Worm (Caenorhabditis elegans) whole organism, L1 larva: ENCODE results near the gene F21C10.5.

Experiments used
- C04F5.9 ChIP-seq: sonication (generic microtip); optimal IDR thresholded peaks from 2 replicates; lab custom pipeline; 2016; ENCODE audit warnings: missing genetic modification characterization, missing compliant biosample characterization
- C16A3.4 ChIP-seq: fragments of 150-350 bp; optimal IDR thresholded peaks from 2 replicates; lab custom pipeline; 2014; ENCODE audit warnings: missing biosample characterization, missing genetic modification characterization
- F16B12.6 ChIP-seq: fragments of 150-350 bp; optimal IDR thresholded peaks from 2 replicates; lab custom pipeline; 2014; ENCODE audit warnings: missing biosample characterization, missing genetic modification characterization
- alr-1 ChIP-seq: fragments of 200-800 bp; sonication (Bioruptor generic); optimal IDR thresholded peaks from 2 replicates; lab custom pipeline; 2018; ENCODE audit warnings: borderline replicate concordance, mild to moderate bottlenecking, missing genetic modification characterization, missing compliant biosample characterization
- aly-2 ChIP-seq: fragments of 150-350 bp; optimal IDR thresholded peaks from 2 replicates; lab custom pipeline; 2014; ENCODE audit warnings: missing biosample characterization, missing genetic modification characterization
- ama-1 ChIP-seq: fragments of 150-350 bp; optimal IDR thresholded peaks from 2 replicates; lab custom pipeline; 2014
- ceh-63 ChIP-seq: fragments of 200-800 bp; sonication (Bioruptor generic); optimal IDR thresholded peaks from 2 replicates; lab custom pipeline; 2018; ENCODE audit warnings: mild to moderate bottlenecking, missing genetic modification characterization, missing compliant biosample characterization
- ceh-82 ChIP-seq, 3 experiments: fragments of 150-350 bp in 1 of 3; sonication (generic microtip) in 2 of 3; optimal IDR thresholded peaks; 2 replicates each; lab custom pipeline; 2014 to 2017; ENCODE audit warnings: missing biosample characterization in 3 of 3, missing genetic modification characterization in 3 of 3
- ces-1 ChIP-seq: fragments of 150-350 bp; optimal IDR thresholded peaks from 2 replicates; lab custom pipeline; 2014; ENCODE audit warnings: missing biosample characterization, missing genetic modification reagents, missing genetic modification characterization
- dpl-1 ChIP-seq, 3 experiments: fragments of 150-350 bp in 2 of 3; sonication (generic microtip) in 1 of 3; optimal IDR thresholded peaks; 2 replicates each; lab custom pipeline; 2014 to 2017; ENCODE audit warnings: missing biosample characterization in 3 of 3, missing genetic modification characterization in 3 of 3, missing genetic modification reagents in 3 of 3
- efl-1 ChIP-seq, 4 experiments: fragments of 150-350 bp; optimal IDR thresholded peaks in 3 of 4; peaks in 1 of 4; 1 replicate in 1 of 4; 2 replicates in 3 of 4; lab custom pipeline; 2014; ENCODE audit warnings: missing biosample characterization in 2 of 4, missing genetic modification characterization in 2 of 4, missing genetic modification reagents in 2 of 4
- efl-3 ChIP-seq: fragments of 200-800 bp; sonication (Bioruptor generic); optimal IDR thresholded peaks from 2 replicates; lab custom pipeline; 2018; ENCODE audit warnings: mild to moderate bottlenecking, missing genetic modification characterization, missing compliant biosample characterization
- egl-13 ChIP-seq: sonication (generic microtip); optimal IDR thresholded peaks from 2 replicates; lab custom pipeline; 2016; ENCODE audit warnings: missing genotype, missing genetic modification reagents, missing genetic modification characterization, missing compliant biosample characterization
- elt-2 ChIP-seq: sonication (generic microtip); optimal IDR thresholded peaks from 2 replicates; lab custom pipeline; 2016; ENCODE audit warnings: missing genetic modification characterization, mild to moderate bottlenecking, inconsistent platforms, missing compliant biosample characterization, missing genetic modification reagents
- fkh-10 ChIP-seq: sonication (generic microtip); optimal IDR thresholded peaks from 2 replicates; lab custom pipeline; 2017; ENCODE audit warnings: missing biosample characterization, missing genetic modification reagents, missing genetic modification characterization
- fkh-4 ChIP-seq: sonication (generic microtip); optimal IDR thresholded peaks from 2 replicates; lab custom pipeline; 2016; ENCODE audit warnings: missing compliant biosample characterization, missing genetic modification characterization, borderline replicate concordance
- fos-1 ChIP-seq: fragments of 150-350 bp; optimal IDR thresholded peaks from 2 replicates; lab custom pipeline; 2014; ENCODE audit warnings: missing biosample characterization, missing genetic modification characterization
- grh-1 ChIP-seq: fragments of 200-800 bp; sonication (Bioruptor generic); IDR thresholded peaks from 2 replicates; pipeline ENCODE4 v1.3.6; 2022; ENCODE audit warnings: missing genetic modification reagents, missing genetic modification characterization, missing compliant biosample characterization
- hlh-17 ChIP-seq: fragments of 200-800 bp; sonication (Bioruptor generic); optimal IDR thresholded peaks from 2 replicates; lab custom pipeline; 2018; ENCODE audit warnings: missing genetic modification characterization, mild to moderate bottlenecking, missing compliant biosample characterization, moderate library complexity, borderline replicate concordance
- isw-1 ChIP-seq: fragments of 200-800 bp; sonication (Bioruptor generic); IDR thresholded peaks from 2 replicates; pipeline ENCODE4 v1.3.6; 2022; ENCODE audit warnings: missing genetic modification characterization, missing compliant biosample characterization
- lin-13 ChIP-seq: fragments of 150-350 bp; optimal IDR thresholded peaks from 2 replicates; lab custom pipeline; 2014; ENCODE audit warnings: missing biosample characterization, missing genetic modification reagents, missing genetic modification characterization
- lin-14 ChIP-seq: fragments of 200-800 bp; sonication (Bioruptor generic); optimal IDR thresholded peaks from 2 replicates; lab custom pipeline; 2018; ENCODE audit warnings: mild to moderate bottlenecking, missing genetic modification characterization, moderate library complexity, missing compliant biosample characterization
- lin-35 ChIP-seq, 2 experiments: fragments of 150-350 bp; optimal IDR thresholded peaks; 2 replicates each; lab custom pipeline; 2014; ENCODE audit warnings: missing biosample characterization in 2 of 2, missing genetic modification characterization in 2 of 2, missing genetic modification reagents in 2 of 2
- lin-39 ChIP-seq: fragments of 150-350 bp; optimal IDR thresholded peaks from 2 replicates; lab custom pipeline; 2014; ENCODE audit warnings: missing biosample characterization, missing genetic modification reagents, missing genetic modification characterization
- lir-3 ChIP-seq: sonication (generic microtip); optimal IDR thresholded peaks from 2 replicates; lab custom pipeline; 2016; ENCODE audit warnings: mild to moderate bottlenecking, missing genetic modification characterization, moderate library complexity, missing compliant biosample characterization; ENCODE audit not compliant: poor library complexity
- lsy-2 ChIP-seq, 2 experiments: fragments of 150-350 bp; optimal IDR thresholded peaks; 2 replicates each; lab custom pipeline; 2014; ENCODE audit warnings: missing biosample characterization in 2 of 2, missing genetic modification characterization in 2 of 2
- mdl-1 ChIP-seq, 2 experiments: fragments of 150-350 bp; optimal IDR thresholded peaks; 2 replicates each; lab custom pipeline; 2014 to 2017; ENCODE audit warnings: missing biosample characterization in 2 of 2, missing genetic modification characterization in 2 of 2, inconsistent platforms in 1 of 2
- mep-1 ChIP-seq: fragments of 150-350 bp; optimal IDR thresholded peaks from 2 replicates; lab custom pipeline; 2014; ENCODE audit warnings: missing biosample characterization, missing genetic modification characterization
- nhr-11 ChIP-seq: fragments of 150-350 bp; optimal IDR thresholded peaks from 2 replicates; lab custom pipeline; 2014; ENCODE audit warnings: missing biosample characterization, missing genetic modification characterization
- nhr-12 ChIP-seq: sonication (generic microtip); optimal IDR thresholded peaks from 2 replicates; lab custom pipeline; 2017; ENCODE audit warnings: missing biosample characterization, missing genetic modification characterization
- nhr-19 ChIP-seq: fragments of 200-800 bp; sonication (Bioruptor generic); conservative IDR thresholded peaks from 2 replicates; pipeline ENCODE4 v1.3.6; 2022; ENCODE audit warnings: missing genetic modification characterization, missing compliant biosample characterization
- nhr-28 ChIP-seq: fragments of 150-350 bp; optimal IDR thresholded peaks from 2 replicates; lab custom pipeline; 2014; ENCODE audit warnings: missing biosample characterization, missing genetic modification characterization
- nhr-47 ChIP-seq: sonication (generic microtip); optimal IDR thresholded peaks from 2 replicates; lab custom pipeline; 2016; ENCODE audit warnings: mild to moderate bottlenecking, missing genetic modification characterization, moderate library complexity, missing compliant biosample characterization
- nhr-76 ChIP-seq: sonication (generic microtip); optimal IDR thresholded peaks from 2 replicates; lab custom pipeline; 2017; ENCODE audit warnings: missing biosample characterization, missing genetic modification characterization
- nhr-84 ChIP-seq: sonication (generic microtip); optimal IDR thresholded peaks from 2 replicates; lab custom pipeline; 2017; ENCODE audit warnings: missing biosample characterization, missing genetic modification characterization
- pag-3 ChIP-seq: sonication (generic microtip); optimal IDR thresholded peaks from 2 replicates; lab custom pipeline; 2017; ENCODE audit warnings: missing genetic modification characterization, mild to moderate bottlenecking, missing compliant biosample characterization, antibody characterized with exemption, borderline replicate concordance; ENCODE audit not compliant: insufficient read depth
- pqm-1 ChIP-seq: sonication (generic microtip); optimal IDR thresholded peaks from 3 replicates; lab custom pipeline; 2017; ENCODE audit warnings: missing biosample characterization, missing genetic modification characterization
- snpc-4 ChIP-seq: fragments of 150-350 bp; optimal IDR thresholded peaks from 2 replicates; lab custom pipeline; 2014; ENCODE audit warnings: missing biosample characterization, missing genetic modification characterization
- sptf-1 ChIP-seq: fragments of 150-350 bp; optimal IDR thresholded peaks from 2 replicates; lab custom pipeline; 2014; ENCODE audit warnings: missing biosample characterization, missing genetic modification characterization
- sup-37 ChIP-seq: fragments of 200-800 bp; sonication (Bioruptor generic); optimal IDR thresholded peaks from 2 replicates; lab custom pipeline; 2018; ENCODE audit warnings: mild to moderate bottlenecking, missing genetic modification characterization, missing compliant biosample characterization
- swsn-7 ChIP-seq: sonication (generic microtip); optimal IDR thresholded peaks from 2 replicates; lab custom pipeline; 2016; ENCODE audit warnings: missing genetic modification characterization, missing compliant biosample characterization
- tbx-2 ChIP-seq: sonication (generic microtip); optimal IDR thresholded peaks from 2 replicates; lab custom pipeline; 2016; ENCODE audit warnings: missing genetic modification characterization, missing compliant biosample characterization
- tlp-1 ChIP-seq: fragments of 150-350 bp; optimal IDR thresholded peaks from 2 replicates; lab custom pipeline; 2014; ENCODE audit warnings: missing biosample characterization, missing genetic modification characterization
- unc-130 ChIP-seq: fragments of 150-350 bp; optimal IDR thresholded peaks from 2 replicates; lab custom pipeline; 2017; ENCODE audit warnings: missing biosample characterization, missing genetic modification characterization, inconsistent platforms
- unc-30 ChIP-seq: sonication (generic microtip); optimal IDR thresholded peaks from 2 replicates; lab custom pipeline; 2017; ENCODE audit warnings: missing biosample characterization, missing genetic modification characterization
- unc-62 ChIP-seq: fragments of 150-350 bp; optimal IDR thresholded peaks from 2 replicates; lab custom pipeline; 2014; ENCODE audit warnings: missing biosample characterization, missing genetic modification reagents, missing genetic modification characterization
- unc-98 ChIP-seq: fragments of 200-800 bp; sonication (Bioruptor generic); IDR thresholded peaks from 2 replicates; pipeline ENCODE4 v1.3.6; 2022; ENCODE audit warnings: missing genetic modification characterization, missing compliant biosample characterization
- vab-15 ChIP-seq: sonication (generic microtip); optimal IDR thresholded peaks from 2 replicates; lab custom pipeline; 2017; ENCODE audit warnings: missing genotype, mild to moderate bottlenecking, missing genetic modification characterization, missing compliant biosample characterization
- xbp-1 ChIP-seq: sonication (generic microtip); optimal IDR thresholded peaks from 2 replicates; lab custom pipeline; 2016; ENCODE audit warnings: missing genetic modification characterization, missing compliant biosample characterization
- ztf-11 ChIP-seq, 2 experiments: sonication (generic microtip); optimal IDR thresholded peaks; 2 replicates each; lab custom pipeline; 2016 to 2017; ENCODE audit warnings: missing genetic modification characterization in 2 of 2, missing biosample characterization in 1 of 2, missing compliant biosample characterization in 1 of 2
- ztf-4 ChIP-seq: fragments of 150-350 bp; optimal IDR thresholded peaks from 2 replicates; lab custom pipeline; 2014; ENCODE audit warnings: missing biosample characterization, missing genetic modification characterization

F21C10.5 gene

ce11 chrV:9095613-9096317, 29.7 kb upstream of the F21C10.5 start, which contains the start of gene F21C10.10 (continued):
- no peak for TF ChIP-seq pag-3 (tag; lab: Kevin White, UChicago)
- no peak for TF ChIP-seq tlp-1 (tag; lab: Kevin White, UChicago)
- peak; percentile 67 for TF ChIP-seq snpc-4 (tag; lab: Kevin White, UChicago)
- TF ChIP-seq ama-1 (lab: Kevin White, UChicago), result no peak
- peak; percentile 87 for TF ChIP-seq mep-1 (tag; lab: Kevin White, UChicago)
- TF ChIP-seq ceh-63 (GFP tag; lab: Kevin White, UChicago), result no peak
- TF ChIP-seq swsn-7 (tag; lab: Kevin White, UChicago), result peak; percentile 62
- peak; percentile 8 for TF ChIP-seq sup-37 (GFP tag; lab: Kevin White, UChicago)
- no peak for TF ChIP-seq nhr-28
- no peak for TF ChIP-seq pqm-1 (tag; lab: Kevin White, UChicago)
- TF ChIP-seq ces-1 (GFP tag; lab: Kevin White, UChicago), result no peak
- TF ChIP-seq hlh-17, result no peak
- TF ChIP-seq tbx-2 (tag; lab: Kevin White, UChicago), result peak; percentile 86
- peak; percentile 70 to 74 for TF ChIP-seq lsy-2 (tag; optimal IDR thresholded peaks at IDR 0.05; lab: Kevin White, UChicago)
- TF ChIP-seq fos-1 (tag; lab: Kevin White, UChicago), result no peak
- no peak for TF ChIP-seq egl-13 (tag; lab: Kevin White, UChicago)
- TF ChIP-seq unc-130, result peak; percentile 9
- peak; percentile 65 for TF ChIP-seq ztf-4 (tag; lab: Kevin White, UChicago)
- TF ChIP-seq nhr-76, result no peak
- TF ChIP-seq ceh-82 (tag; optimal IDR thresholded peaks at IDR 0.05; lab: Kevin White, UChicago), result peak in 2 of 3 experiments; percentile 9 to 31
- no peak for TF ChIP-seq isw-1
- TF ChIP-seq sptf-1, result no peak
- TF ChIP-seq fkh-10 (GFP tag; lab: Kevin White, UChicago), result no peak
- TF ChIP-seq C04F5.9 (tag; lab: Kevin White, UChicago), result peak; percentile 14
- no peak for TF ChIP-seq fkh-4
- peak; percentile 70 for TF ChIP-seq nhr-47 (tag; lab: Kevin White, UChicago)
- no peak for TF ChIP-seq aly-2 (tag; lab: Kevin White, UChicago)
- no peak for TF ChIP-seq nhr-12
- peak; percentile 59 for TF ChIP-seq lin-13 (GFP tag; lab: Kevin White, UChicago)
- TF ChIP-seq efl-3 (GFP tag; lab: Kevin White, UChicago), result no peak
- no peak for TF ChIP-seq alr-1
- peak; percentile 94 for TF ChIP-seq lin-14 (GFP tag; lab: Kevin White, UChicago)
- peak in 1 of 2 experiments; percentile 98 for TF ChIP-seq mdl-1 (tag; optimal IDR thresholded peaks at IDR 0.05; lab: Kevin White, UChicago)
- peak; percentile 4 to 55 (median 46) for TF ChIP-seq dpl-1 (GFP tag; optimal IDR thresholded peaks at IDR 0.05; lab: Kevin White, UChicago)
- TF ChIP-seq F16B12.6 (tag; lab: Kevin White, UChicago), result no peak
- TF ChIP-seq nhr-19 (GFP tag; lab: Robert Waterston, UW), result peak; percentile 96
- TF ChIP-seq vab-15 (tag; lab: Kevin White, UChicago), result no peak
- no peak for TF ChIP-seq unc-98 (GFP tag; lab: Robert Waterston, UW)
- no peak for TF ChIP-seq ztf-11 (tag; optimal IDR thresholded peaks at IDR 0.05; lab: Kevin White, UChicago)
- peak; percentile 53 for TF ChIP-seq xbp-1 (tag; lab: Kevin White, UChicago)
- TF ChIP-seq efl-1 (optimal IDR thresholded peaks at IDR 0.05; lab: Kevin White, UChicago), result peak; percentile 46 to 51
- TF ChIP-seq efl-1 (GFP tag; optimal IDR thresholded peaks at IDR 0.05 in 1 of 2; lab: Kevin White, UChicago), result peak; percentile 28 to 95
- no peak for TF ChIP-seq lir-3 (tag; lab: Kevin White, UChicago)
- TF ChIP-seq unc-30 (tag; lab: Kevin White, UChicago), result no peak
- no peak for TF ChIP-seq nhr-84 (tag; lab: Kevin White, UChicago)
- TF ChIP-seq lin-35 (GFP tag; optimal IDR thresholded peaks at IDR 0.05; lab: Kevin White, UChicago), result peak; percentile 58 to 87
- peak; percentile 23 for TF ChIP-seq nhr-11
- TF ChIP-seq C16A3.4 (tag; lab: Kevin White, UChicago), result peak; percentile 75
- peak; percentile 67 for TF ChIP-seq grh-1 (GFP tag; lab: Robert Waterston, UW)
- TF ChIP-seq unc-62, result no peak
- TF ChIP-seq elt-2 (tag; lab: Kevin White, UChicago), result peak; percentile 83
- TF ChIP-seq lin-39 (tag; lab: Kevin White, UChicago), result no peak
